Fruit fly (Drosophila melanogaster): ENCODE results near the gene Non2.

The Non2 gene

dm6 chr3L:2773968-2774461, 7.2 kb downstream of the Non2 start, which contains the start of the genes CG12093 and Atg2 (continued):
- no peak for TF ChIP-seq dsf (GFP tag; optimal IDR thresholded peaks at IDR 0.05; ENCODE audit: borderline replicate concordance)
- peak; percentile 93 for TF ChIP-seq h (GFP tag; optimal IDR thresholded peaks at IDR 0.05)
- no peak for TF ChIP-seq Abd-B (GFP tag; optimal IDR thresholded peaks at IDR 0.05)
- TF ChIP-seq Hnf4 (GFP tag; optimal IDR thresholded peaks at IDR 0.05): no peak
- peak; percentile 94 for TF ChIP-seq Sp1 (GFP tag; optimal IDR thresholded peaks at IDR 0.05)
- peak; percentile 87 for TF ChIP-seq br (GFP tag; optimal IDR thresholded peaks at IDR 0.05)
- TF ChIP-seq Mio (GFP tag; optimal IDR thresholded peaks at IDR 0.05): peak; percentile 18
- TF ChIP-seq foxo (GFP tag; optimal IDR thresholded peaks at IDR 0.05): peak in 1 of 2 experiments; percentile 97
- no peak for TF ChIP-seq CrebA (GFP tag; optimal IDR thresholded peaks at IDR 0.05; ENCODE audit: borderline replicate concordance)
- no peak for TF ChIP-seq pan (optimal IDR thresholded peaks at IDR 0.05)

dm6 chr3L:2780711-2781110, 13.9 kb downstream of the Non2 start, which contains the start of gene mRpS35:
TSS of gene mRpS35 (plus strand) at chr3L:2780899.
- no peak for TF ChIP-seq Vsx2 (GFP tag; optimal IDR thresholded peaks at IDR 0.05; ENCODE audit: partially characterized antibody)
- TF ChIP-seq brk (GFP tag; optimal IDR thresholded peaks at IDR 0.05): no peak
- TF ChIP-seq woc (GFP tag; optimal IDR thresholded peaks at IDR 0.05): no peak
- no peak for TF ChIP-seq CrebA (GFP tag; optimal IDR thresholded peaks at IDR 0.05; ENCODE audit: borderline replicate concordance)
- no peak for TF ChIP-seq lola (GFP tag; optimal IDR thresholded peaks at IDR 0.05)
- no peak for TF ChIP-seq dl (GFP tag; optimal IDR thresholded peaks at IDR 0.05; ENCODE audit: insufficient read depth in 1 of 2, partially characterized antibody in 2 of 2)
- TF ChIP-seq usp (GFP tag; optimal IDR thresholded peaks at IDR 0.05): no peak
- TF ChIP-seq dmrt93B (GFP tag; optimal IDR thresholded peaks at IDR 0.05): no peak
- no peak for TF ChIP-seq h (GFP tag; optimal IDR thresholded peaks at IDR 0.05)
- TF ChIP-seq OdsH (GFP tag; optimal IDR thresholded peaks at IDR 0.05): no peak
- TF ChIP-seq HLH106 (tag; optimal IDR thresholded peaks at IDR 0.05): no peak
- TF ChIP-seq rgr (GFP tag; optimal IDR thresholded peaks at IDR 0.05): no peak
- no peak for TF ChIP-seq br (GFP tag; optimal IDR thresholded peaks at IDR 0.05)
- TF ChIP-seq psq (GFP tag; optimal IDR thresholded peaks at IDR 0.05): no peak
- TF ChIP-seq Sp1 (GFP tag; optimal IDR thresholded peaks at IDR 0.05): no peak
- TF ChIP-seq fru (GFP tag; optimal IDR thresholded peaks at IDR 0.05): no peak
- TF ChIP-seq Jra (GFP tag; optimal IDR thresholded peaks at IDR 0.05): no peak
- TF ChIP-seq sv (GFP tag; optimal IDR thresholded peaks at IDR 0.05): no peak
- no peak for TF ChIP-seq tai (GFP tag; optimal IDR thresholded peaks at IDR 0.05)
- no peak for TF ChIP-seq Hr78 (GFP tag; optimal IDR thresholded peaks at IDR 0.05)

- TF ChIP-seq CG32264 (GFP tag; optimal IDR thresholded peaks at IDR 0.05) (no peak), Jra (GFP tag; optimal IDR thresholded peaks at IDR 0.05) (no peak), Vsx2 (GFP tag; optimal IDR thresholded peaks at IDR 0.05; ENCODE audit: partially characterized antibody) (no peak), ey (GFP tag; optimal IDR thresholded peaks at IDR 0.05) (peak; percentile 18), sv (GFP tag; optimal IDR thresholded peaks at IDR 0.05) (no peak), dl (GFP tag; optimal IDR thresholded peaks at IDR 0.05; ENCODE audit: insufficient read depth in 1 of 2, partially characterized antibody in 2 of 2) (no peak), Rel (GFP tag; optimal IDR thresholded peaks at IDR 0.05) (no peak), Rel (tag; optimal IDR thresholded peaks at IDR 0.05) (peak; percentile 43), OdsH (GFP tag; optimal IDR thresholded peaks at IDR 0.05) (no peak), HLH106 (tag; optimal IDR thresholded peaks at IDR 0.05) (peak; percentile 35), psq (GFP tag; optimal IDR thresholded peaks at IDR 0.05) (no peak), sage (GFP tag; optimal IDR thresholded peaks at IDR 0.05) (no peak), Sp1 (GFP tag; optimal IDR thresholded peaks at IDR 0.05) (no peak), Hr83 (GFP tag; optimal IDR thresholded peaks at IDR 0.05; ENCODE audit: poor library complexity, severe bottlenecking) (peak; percentile 49), Myc (optimal IDR thresholded peaks at IDR 0.05) (peak; percentile 35), br (GFP tag; optimal IDR thresholded peaks at IDR 0.05) (no peak)
Measured at dm6 chr3L:2781991-2782677, 15.3 kb downstream of the Non2 start, which contains the start of gene Pgant6. TSS of gene Pgant6 (plus strand) at chr3L:2782255.

dm6 chr3L:2782678-2783027, 15.9 kb downstream of the Non2 start:
- TF ChIP-seq CG9705 (GFP tag; optimal IDR thresholded peaks at IDR 0.05) (no peak), GATAd (GFP tag; optimal IDR thresholded peaks at IDR 0.05) (no peak), Hnf4 (GFP tag; optimal IDR thresholded peaks at IDR 0.05) (no peak)
